Worm (Caenorhabditis elegans): ENCODE measurements around the gene nra-1.

Gene nra-1

DNA sequence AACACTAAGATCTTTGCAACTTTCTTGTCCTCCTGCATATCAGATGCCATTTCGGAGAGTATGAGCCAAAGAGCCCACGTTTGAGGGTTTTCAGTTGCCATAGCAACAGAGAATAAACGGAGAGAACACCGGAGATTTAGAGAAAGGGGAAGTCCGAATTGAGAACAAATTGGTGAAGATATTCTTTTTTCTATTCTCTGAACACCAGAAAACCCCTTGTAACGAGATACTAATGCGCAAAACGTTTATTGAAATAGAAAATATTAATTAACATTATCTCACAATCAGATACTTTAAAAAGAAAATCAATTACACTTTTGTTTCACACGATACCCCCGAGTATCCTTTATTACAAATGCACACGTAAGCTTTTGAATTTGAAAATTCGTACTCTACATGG lies 17.9 kb upstream of the nra-1 start, which contains the start of gene ifta-2:
Gene ifta-2 (minus strand): TSS at position 101 of the 400 bp plus-strand sequence.
- TF ChIP-seq ama-1 (optimal IDR thresholded peaks at IDR 0.05) (no peak), pros-1 (tag; optimal IDR thresholded peaks at IDR 0.05) (no peak), C08G9.2 (tag; optimal IDR thresholded peaks at IDR 0.05) (no peak), odd-2 (tag; optimal IDR thresholded peaks at IDR 0.05) (no peak), unc-42 (tag; optimal IDR thresholded peaks at IDR 0.05) (no peak), hlh-15 (tag; optimal IDR thresholded peaks at IDR 0.05) (no peak), mec-3 (tag; optimal IDR thresholded peaks at IDR 0.05; ENCODE audit: borderline replicate concordance) (no peak), ceh-14 (tag; optimal IDR thresholded peaks at IDR 0.05) (no peak), elt-4 (tag; optimal IDR thresholded peaks at IDR 0.05) (no peak), ceh-9 (tag; optimal IDR thresholded peaks at IDR 0.05) (no peak), sox-2 (GFP tag; IDR thresholded peaks at IDR 0.05) (no peak), unc-3 (GFP tag; conservative IDR thresholded peaks at IDR 0.05) (no peak), unc-3 (tag; optimal IDR thresholded peaks at IDR 0.05) (no peak), ahr-1 (tag; optimal IDR thresholded peaks at IDR 0.05) (no peak), T23F11.4 (GFP tag; optimal IDR thresholded peaks at IDR 0.05) (no peak), ceh-31 (tag; optimal IDR thresholded peaks at IDR 0.05) (no peak), pat-9 (tag; optimal IDR thresholded peaks at IDR 0.05) (no peak), pag-3 (tag; optimal IDR thresholded peaks at IDR 0.05; ENCODE audit: borderline replicate concordance) (no peak), eyg-1 (tag; optimal IDR thresholded peaks at IDR 0.05) (no peak), nhr-232 (tag; optimal IDR thresholded peaks at IDR 0.05) (no peak)

DNA sequence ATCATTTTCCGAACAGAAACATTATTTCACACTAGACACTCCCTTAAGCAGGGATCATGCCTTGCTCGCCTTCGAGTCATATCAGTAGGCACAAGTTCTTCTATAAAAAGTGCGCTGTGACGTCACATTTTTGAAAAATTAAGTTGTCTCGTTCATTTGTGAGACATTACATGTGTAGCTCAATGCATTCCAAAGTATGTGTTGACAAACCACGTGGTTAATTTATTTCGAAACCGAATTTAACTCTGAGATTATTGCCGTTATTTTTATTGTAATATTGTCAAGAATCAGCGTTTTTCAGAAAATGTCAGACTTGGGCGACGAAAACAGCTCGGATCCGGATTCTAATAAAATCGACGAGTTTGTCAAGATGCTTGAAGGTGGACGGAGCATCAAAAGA lies 10.5 kb upstream of the nra-1 start, which contains the start of gene T28F3.5:
Gene T28F3.5 (plus strand): TSS at position 301 of the 400 bp plus-strand sequence.
- no peak for TF ChIP-seq elt-2 (tag; optimal IDR thresholded peaks at IDR 0.05)
- no peak for TF ChIP-seq rnt-1 (tag; optimal IDR thresholded peaks at IDR 0.05)
- no peak for TF ChIP-seq pros-1 (tag; optimal IDR thresholded peaks at IDR 0.05)
- no peak for TF ChIP-seq pax-1 (tag; optimal IDR thresholded peaks at IDR 0.05)
- no peak for TF ChIP-seq sox-4 (tag; optimal IDR thresholded peaks at IDR 0.05)
- no peak for TF ChIP-seq pha-4 (tag; optimal IDR thresholded peaks at IDR 0.05)
- TF ChIP-seq ceh-30 (tag; optimal IDR thresholded peaks at IDR 0.05): no peak
- TF ChIP-seq pqm-1 (tag; optimal IDR thresholded peaks at IDR 0.05): no peak
- TF ChIP-seq eyg-1 (tag; optimal IDR thresholded peaks at IDR 0.05): no peak
- TF ChIP-seq sox-2 (GFP tag; IDR thresholded peaks at IDR 0.05): no peak
- TF ChIP-seq ets-4 (tag; optimal IDR thresholded peaks at IDR 0.05): no peak
- no peak for TF ChIP-seq ahr-1 (tag; optimal IDR thresholded peaks at IDR 0.05)
- no peak for TF ChIP-seq sdc-2 (tag; optimal IDR thresholded peaks at IDR 0.05)
- TF ChIP-seq ceh-19 (GFP tag; optimal IDR thresholded peaks at IDR 0.05): no peak

DNA sequence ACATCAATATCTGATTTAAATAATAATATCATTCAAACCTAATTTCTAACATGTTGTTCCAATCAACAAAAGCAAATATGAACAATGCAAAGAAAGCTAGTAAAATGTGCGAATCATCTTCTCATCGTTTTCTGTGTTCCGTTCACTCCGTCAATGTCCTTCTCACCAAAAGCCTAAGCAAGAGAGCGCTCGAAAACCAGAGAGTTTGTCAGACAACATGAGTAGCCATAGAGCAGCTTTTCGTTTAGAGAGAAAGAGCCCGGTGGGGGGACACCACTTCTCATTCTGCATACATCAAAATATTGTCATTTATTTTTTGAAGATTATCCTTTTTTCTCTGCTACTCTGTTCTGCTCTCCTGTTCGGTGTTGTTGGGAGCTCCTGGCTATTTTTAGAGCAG lies 9.7 kb upstream of the nra-1 start:
- TF ChIP-seq hlh-15 (tag; optimal IDR thresholded peaks at IDR 0.05) (no peak), unc-55 (GFP tag; optimal IDR thresholded peaks at IDR 0.05) (peak; percentile 18), gmeb-2 (tag; optimal IDR thresholded peaks at IDR 0.05) (no peak)

- TF ChIP-seq unc-42 (tag; optimal IDR thresholded peaks at IDR 0.05) (no peak), unc-3 (GFP tag; conservative IDR thresholded peaks at IDR 0.05) (no peak), unc-3 (tag; optimal IDR thresholded peaks at IDR 0.05) (no peak), C38D4.7 (GFP tag; optimal IDR thresholded peaks at IDR 0.05) (no peak), ceh-45 (GFP tag; IDR thresholded peaks at IDR 0.05) (no peak), rnt-1 (tag; optimal IDR thresholded peaks at IDR 0.05) (no peak), unc-55 (GFP tag; optimal IDR thresholded peaks at IDR 0.05) (no peak), nhr-232 (tag; optimal IDR thresholded peaks at IDR 0.05) (no peak), ceh-2 (tag; optimal IDR thresholded peaks at IDR 0.05) (no peak), pat-9 (tag; optimal IDR thresholded peaks at IDR 0.05) (no peak), F13H6.1 (tag; optimal IDR thresholded peaks at IDR 0.05) (no peak), ceh-31 (tag; optimal IDR thresholded peaks at IDR 0.05) (no peak), C08G9.2 (tag; optimal IDR thresholded peaks at IDR 0.05) (no peak)
These were observed 9.1 kb upstream of the nra-1 start for ce11 chrIV:17293068-17293467.

Measured in whole organism, late embryonic.